Worm (Caenorhabditis elegans) whole organism, L2 larva: Measurements from ENCODE around the gene sgca-1.

Source experiments
- ceh-16 ChIP-seq: fragments of 150-350 bp; optimal IDR thresholded peaks from 2 replicates; lab custom pipeline; 2014; ENCODE audit warnings: missing biosample characterization, missing genetic modification characterization
- nhr-237 ChIP-seq: fragments of 150-350 bp; optimal IDR thresholded peaks from 2 replicates; lab custom pipeline; 2014; ENCODE audit warnings: missing biosample characterization, missing genetic modification characterization
- peb-1 ChIP-seq: fragments of 150-350 bp; optimal IDR thresholded peaks from 2 replicates; lab custom pipeline; 2014; ENCODE audit warnings: missing biosample characterization, missing genetic modification characterization
- unc-62 ChIP-seq: fragments of 150-350 bp; optimal IDR thresholded peaks from 2 replicates; lab custom pipeline; 2014; ENCODE audit warnings: missing biosample characterization, missing genetic modification reagents, missing genetic modification characterization

ce11 chrX:6778014-6778413 is 11.3 kb downstream of the sgca-1 start, which contains the start of gene irk-1:
- TF ChIP-seq ceh-16 (tag; lab: Kevin White, UChicago) (no peak), peb-1 (tag; lab: Kevin White, UChicago) (no peak), unc-62 (GFP tag; lab: Kevin White, UChicago) (no peak), nhr-237 (tag; lab: Kevin White, UChicago) (no peak)
